Fruit fly (Drosophila melanogaster) whole organism, embryonic: ENCODE measurements around the gene Orc2.
A peak's percentile ranks its signal among the peaks of the same experiment; 100 is the strongest.

Source experiments
- Antp ChIP-seq: fragments of 200-800 bp; sonication (Bioruptor generic); optimal IDR thresholded peaks from 3 replicates; lab custom pipeline; 2016; ENCODE audit warnings: missing biosample characterization, missing genetic modification characterization
- Atf-2 ChIP-seq: fragments of 200-800 bp; sonication (Bioruptor generic); optimal IDR thresholded peaks from 2 replicates; lab custom pipeline; 2016; ENCODE audit warnings: missing biosample characterization, missing genetic modification characterization
- CG1024 ChIP-seq: fragments of 200-800 bp; sonication (Bioruptor generic); IDR thresholded peaks from 2 replicates; pipeline ENCODE4 v1.3.6; 2022; ENCODE audit warnings: missing biosample characterization, missing genetic modification characterization
- CG11247 ChIP-seq: fragments of 200-800 bp; sonication (Bioruptor generic); IDR thresholded peaks from 2 replicates; pipeline ENCODE4 v1.3.6; 2022; ENCODE audit warnings: missing biosample characterization, missing genetic modification characterization
- CG12391 ChIP-seq: fragments of 200-800 bp; sonication (Bioruptor generic); optimal IDR thresholded peaks from 3 replicates; lab custom pipeline; 2018; ENCODE audit warnings: missing biosample characterization, mild to moderate bottlenecking, missing genetic modification characterization, moderate library complexity
- CG13624 ChIP-seq: fragments of 200-800 bp; sonication (Bioruptor generic); optimal IDR thresholded peaks from 2 replicates; lab custom pipeline; 2016; ENCODE audit warnings: missing biosample characterization, missing genetic modification characterization
- CG14050 ChIP-seq: fragments of 200-800 bp; sonication (Bioruptor generic); IDR thresholded peaks from 3 replicates; pipeline ENCODE4 v1.3.6; 2022; ENCODE audit warnings: missing biosample characterization, missing genetic modification characterization
- CG14965 ChIP-seq: fragments of 200-800 bp; sonication (Bioruptor generic); optimal IDR thresholded peaks from 2 replicates; lab custom pipeline; 2016; ENCODE audit warnings: missing biosample characterization, missing genetic modification characterization, borderline replicate concordance
- CG1602 ChIP-seq: fragments of 200-800 bp; sonication (Bioruptor generic); optimal IDR thresholded peaks from 3 replicates; lab custom pipeline; 2016; ENCODE audit warnings: missing biosample characterization, missing genetic modification characterization
- CG16815 ChIP-seq: fragments of 200-800 bp; sonication (Bioruptor generic); optimal IDR thresholded peaks from 3 replicates; lab custom pipeline; 2017; ENCODE audit warnings: missing biosample characterization, mild to moderate bottlenecking, missing genetic modification characterization
- CG16863 ChIP-seq: fragments of 200-800 bp; sonication (Bioruptor generic); optimal IDR thresholded peaks from 3 replicates; lab custom pipeline; 2016; ENCODE audit warnings: missing biosample characterization, missing genetic modification characterization
- CG17328 ChIP-seq: fragments of 200-800 bp; sonication (Bioruptor generic); IDR thresholded peaks from 2 replicates; pipeline ENCODE4 v1.3.6; 2022; ENCODE audit warnings: missing biosample characterization, missing genetic modification characterization
- CG18619 ChIP-seq: fragments of 200-800 bp; sonication (Bioruptor generic); optimal IDR thresholded peaks from 3 replicates; lab custom pipeline; 2017; ENCODE audit warnings: missing biosample characterization, mild to moderate bottlenecking, missing genetic modification characterization
- CG32767 ChIP-seq: fragments of 200-800 bp; sonication (Bioruptor generic); IDR thresholded peaks from 2 replicates; pipeline ENCODE4 v1.3.6; 2022; ENCODE audit warnings: missing biosample characterization, missing genetic modification characterization
- CG3281 ChIP-seq: fragments of 200-800 bp; sonication (Bioruptor generic); optimal IDR thresholded peaks from 3 replicates; lab custom pipeline; 2017; ENCODE audit warnings: missing biosample characterization, mild to moderate bottlenecking, missing genetic modification characterization
- CG3726 ChIP-seq: fragments of 200-800 bp; sonication (Bioruptor generic); IDR thresholded peaks from 3 replicates; pipeline ENCODE4, ENCODE4 v1.3.6; 2022; ENCODE audit warnings: missing biosample characterization, missing genetic modification characterization
- CG6254 ChIP-seq: fragments of 200-800 bp; sonication (Bioruptor generic); optimal IDR thresholded peaks from 3 replicates; lab custom pipeline; 2017; ENCODE audit warnings: mild to moderate bottlenecking, missing biosample characterization, missing genetic modification reagents, missing genetic modification characterization
- CG6854 ChIP-seq: fragments of 200-800 bp; sonication (Bioruptor generic); optimal IDR thresholded peaks from 3 replicates; lab custom pipeline; 2017; ENCODE audit warnings: missing biosample characterization, mild to moderate bottlenecking, missing genetic modification characterization
- CG8765 ChIP-seq: fragments of 200-800 bp; sonication (Bioruptor generic); IDR thresholded peaks from 2 replicates; pipeline ENCODE4 v1.3.6; 2022; ENCODE audit warnings: missing biosample characterization, missing genetic modification characterization
- H2.0 ChIP-seq: fragments of 200-800 bp; sonication (Bioruptor generic); IDR thresholded peaks from 2 replicates; pipeline ENCODE4 v1.3.6; 2022; ENCODE audit warnings: missing biosample characterization, missing genetic modification characterization
- HLHmδ ChIP-seq: fragments of 200-800 bp; sonication (Bioruptor generic); optimal IDR thresholded peaks from 2 replicates; lab custom pipeline; 2018; ENCODE audit warnings: missing biosample characterization, mild to moderate bottlenecking, missing genetic modification characterization, moderate library complexity
- Hmx ChIP-seq: fragments of 200-800 bp; sonication (Bioruptor generic); optimal IDR thresholded peaks from 2 replicates; lab custom pipeline; 2016; ENCODE audit warnings: missing biosample characterization, missing genetic modification characterization
- Hr3 ChIP-seq: fragments of 200-800 bp; sonication (Bioruptor generic); optimal IDR thresholded peaks from 3 replicates; lab custom pipeline; 2016; ENCODE audit warnings: missing biosample characterization, missing genetic modification characterization
- Hr51 ChIP-seq, 2 experiments: fragments of 200-800 bp; sonication (Bioruptor generic); optimal IDR thresholded peaks; 2 replicates in 1 of 2; 3 replicates in 1 of 2; lab custom pipeline; 2016 to 2018; ENCODE audit warnings: missing biosample characterization in 2 of 2, missing genetic modification characterization in 2 of 2, mild to moderate bottlenecking in 1 of 2, moderate library complexity in 1 of 2
- MESR4 ChIP-seq: fragments of 200-800 bp; sonication (Bioruptor generic); optimal IDR thresholded peaks from 2 replicates; lab custom pipeline; 2018; ENCODE audit warnings: missing biosample characterization, mild to moderate bottlenecking, missing genetic modification characterization, moderate library complexity
- NK7.1 ChIP-seq: fragments of 200-800 bp; sonication (Bioruptor generic); optimal IDR thresholded peaks from 3 replicates; lab custom pipeline; 2016; ENCODE audit warnings: missing biosample characterization, missing genetic modification characterization
- Optix ChIP-seq: fragments of 200-800 bp; sonication (Bioruptor generic); IDR thresholded peaks from 3 replicates; pipeline ENCODE4 v1.3.6; 2022; ENCODE audit warnings: missing biosample characterization, missing genetic modification characterization
- Ravus ChIP-seq: fragments of 200-800 bp; sonication (Bioruptor generic); IDR thresholded peaks from 2 replicates; pipeline ENCODE4 v1.3.6; 2022; ENCODE audit warnings: missing biosample characterization, missing genetic modification characterization
- Sox100B ChIP-seq: fragments of 200-800 bp; sonication (Bioruptor generic); optimal IDR thresholded peaks from 3 replicates; lab custom pipeline; 2018; ENCODE audit warnings: missing biosample characterization, mild to moderate bottlenecking, missing genetic modification characterization
- Spps ChIP-seq: fragments of 200-800 bp; sonication (Bioruptor generic); optimal IDR thresholded peaks from 2 replicates; lab custom pipeline; 2018; ENCODE audit warnings: missing biosample characterization, mild to moderate bottlenecking, missing genetic modification characterization
- bab2 ChIP-seq: fragments of 200-800 bp; sonication (Bioruptor generic); optimal IDR thresholded peaks from 2 replicates; lab custom pipeline; 2016; ENCODE audit warnings: missing biosample characterization, missing genetic modification characterization
- bbx ChIP-seq: fragments of 200-800 bp; sonication (Bioruptor generic); IDR thresholded peaks from 2 replicates; pipeline ENCODE4 v1.3.6; 2022; ENCODE audit warnings: missing biosample characterization, missing genetic modification characterization; ENCODE audit not compliant: partially characterized antibody
- cg ChIP-seq: fragments of 200-800 bp; sonication (Bioruptor generic); optimal IDR thresholded peaks from 3 replicates; lab custom pipeline; 2019; ENCODE audit warnings: missing biosample characterization, mild to moderate bottlenecking, missing genetic modification characterization, moderate library complexity
- chm ChIP-seq: fragments of 200-800 bp; sonication (Bioruptor generic); IDR thresholded peaks from 2 replicates; pipeline ENCODE4 v1.3.6; 2022; ENCODE audit warnings: missing biosample characterization, missing genetic modification characterization
- ci ChIP-seq: fragments of 200-800 bp; sonication (Bioruptor generic); IDR thresholded peaks from 3 replicates; pipeline ENCODE4 v1.3.6; 2022; ENCODE audit warnings: missing biosample characterization, missing genetic modification characterization
- croc ChIP-seq: fragments of 200-800 bp; sonication (Bioruptor generic); conservative IDR thresholded peaks from 3 replicates; pipeline ENCODE4 v1.3.6; 2022; ENCODE audit warnings: missing biosample characterization, missing genetic modification characterization
- ems ChIP-seq: fragments of 200-800 bp; sonication (Bioruptor generic); optimal IDR thresholded peaks from 3 replicates; lab custom pipeline; 2016; ENCODE audit warnings: missing biosample characterization, missing genetic modification characterization
- lmd ChIP-seq: fragments of 200-800 bp; sonication (Bioruptor generic); IDR thresholded peaks from 2 replicates; pipeline ENCODE4 v1.3.6; 2022; ENCODE audit warnings: missing biosample characterization, missing genetic modification characterization
- lov ChIP-seq, 2 experiments: fragments of 200-800 bp in 1 of 2; fragments of >200 bp in 1 of 2; sonication (Bioruptor generic) in 1 of 2; IDR thresholded peaks in 1 of 2; optimal IDR thresholded peaks in 1 of 2; 2 replicates in 1 of 2; 3 replicates in 1 of 2; pipeline versions ENCODE4 v1.3.6 to Lab custom; 2017 to 2022; ENCODE audit warnings: missing biosample characterization in 1 of 2, missing genetic modification characterization in 1 of 2
- mirr ChIP-seq: fragments of 200-800 bp; sonication (Bioruptor generic); optimal IDR thresholded peaks from 3 replicates; lab custom pipeline; 2018; ENCODE audit warnings: missing biosample characterization, mild to moderate bottlenecking, missing genetic modification characterization
- odd ChIP-seq: fragments of 200-800 bp; sonication (Bioruptor generic); optimal IDR thresholded peaks from 2 replicates; lab custom pipeline; 2017; ENCODE audit warnings: missing biosample characterization, mild to moderate bottlenecking, missing genetic modification characterization
- pita ChIP-seq: fragments of 200-800 bp; sonication (Bioruptor generic); optimal IDR thresholded peaks from 2 replicates; lab custom pipeline; 2017; ENCODE audit warnings: missing biosample characterization, mild to moderate bottlenecking, missing genetic modification characterization
- repo ChIP-seq: fragments of 200-800 bp; sonication (Bioruptor generic); optimal IDR thresholded peaks from 2 replicates; lab custom pipeline; 2016; ENCODE audit warnings: missing biosample characterization, missing genetic modification characterization
- scrt ChIP-seq: fragments of 200-800 bp; sonication (Bioruptor generic); optimal IDR thresholded peaks from 2 replicates; lab custom pipeline; 2018; ENCODE audit warnings: missing biosample characterization, mild to moderate bottlenecking, missing genetic modification characterization, moderate library complexity
- slbo ChIP-seq: fragments of 200-800 bp; sonication (Bioruptor generic); IDR thresholded peaks from 2 replicates; pipeline ENCODE4 v1.3.6; 2022; ENCODE audit warnings: missing biosample characterization, missing genetic modification characterization
- slou ChIP-seq: fragments of 200-800 bp; sonication (Bioruptor generic); optimal IDR thresholded peaks from 3 replicates; lab custom pipeline; 2016; ENCODE audit warnings: missing biosample characterization, missing genetic modification characterization
- tgo ChIP-seq: fragments of 200-800 bp; sonication (Bioruptor generic); IDR thresholded peaks from 3 replicates; pipeline ENCODE4 v1.3.6; 2022; ENCODE audit warnings: missing biosample characterization, missing genetic modification characterization
- tll ChIP-seq, 2 experiments: fragments of 200-800 bp in 1 of 2; fragments of >200 bp in 1 of 2; sonication (Bioruptor generic) in 1 of 2; optimal IDR thresholded peaks; 2 replicates each; lab custom pipeline; 2017 to 2019; ENCODE audit warnings: missing biosample characterization in 2 of 2, missing genetic modification characterization in 2 of 2, mild to moderate bottlenecking in 1 of 2, moderate library complexity in 1 of 2
- usp ChIP-seq: fragments of >200 bp; optimal IDR thresholded peaks from 2 replicates; lab custom pipeline; 2017; ENCODE audit warnings: missing biosample characterization, missing genetic modification characterization

Gene Orc2

dm6 chr3R:14012478-14013146 lies 47.9 kb downstream of the Orc2 start (continued):
- TF ChIP-seq CG6254 (GFP tag; lab: Kevin White, UChicago) (peak; percentile 92), ems (GFP tag; lab: Kevin White, UChicago) (peak; percentile 89), ci (GFP tag; lab: Robert Waterston, UW) (peak; percentile 95), slou (GFP tag; lab: Kevin White, UChicago) (peak; percentile 39), CG16863 (peak; percentile 79), CG32767 (GFP tag; lab: Robert Waterston, UW) (peak; percentile 87), CG6854 (GFP tag; lab: Kevin White, UChicago) (peak; percentile 80), CG17328 (GFP tag; lab: Robert Waterston, UW) (peak; percentile 96), Spps (tag; lab: Kevin White, UChicago) (peak; percentile 86), Hr51 (GFP tag; optimal IDR thresholded peaks at IDR 0.05; lab: Kevin White, UChicago) (peak; percentile 50 to 89), CG3726 (GFP tag; lab: Robert Waterston, UW) (peak; percentile 94), HLHmδ (GFP tag; lab: Kevin White, UChicago) (no peak), croc (GFP tag; lab: Robert Waterston, UW) (peak; percentile 92), odd (peak; percentile 42), CG1024 (GFP tag; lab: Robert Waterston, UW) (peak; percentile 93), CG8765 (GFP tag; lab: Robert Waterston, UW) (peak; percentile 93), tll (GFP tag; optimal IDR thresholded peaks at IDR 0.05; lab: Kevin White, UChicago) (peak in 1 of 2 experiments; percentile 30), MESR4 (peak; percentile 6), CG16815 (peak; percentile 70), slbo (peak; percentile 89), chm (GFP tag; lab: Robert Waterston, UW) (peak; percentile 98), NK7.1 (GFP tag; lab: Kevin White, UChicago) (peak; percentile 56), repo (GFP tag; lab: Kevin White, UChicago) (peak; percentile 91), CG12391 (tag; lab: Kevin White, UChicago) (peak; percentile 84), Ravus (GFP tag; lab: Robert Waterston, UW) (peak; percentile 74), Sox100B (GFP tag; lab: Kevin White, UChicago) (peak; percentile 88), H2.0 (GFP tag; lab: Robert Waterston, UW) (peak; percentile 91), CG1602 (GFP tag; lab: Kevin White, UChicago) (peak; percentile 76), Hmx (GFP tag; lab: Kevin White, UChicago) (peak; percentile 14), Optix (peak; percentile 93), mirr (GFP tag; lab: Kevin White, UChicago) (peak; percentile 37), pita (GFP tag; lab: Kevin White, UChicago) (no peak), Atf-2 (GFP tag; lab: Kevin White, UChicago) (peak; percentile 84), CG11247 (GFP tag; lab: Robert Waterston, UW) (peak; percentile 92), Antp (GFP tag; lab: Kevin White, UChicago) (peak; percentile 87), usp (no peak), cg (GFP tag; lab: Kevin White, UChicago) (no peak), CG18619 (GFP tag; lab: Kevin White, UChicago) (peak; percentile 75), lov (optimal IDR thresholded peaks at IDR 0.05; lab: Kevin White, UChicago) (no peak), lov (GFP tag; IDR thresholded peaks at IDR 0.05; lab: Robert Waterston, UW) (peak; percentile 95), CG13624 (peak; percentile 92), Hr3 (GFP tag; lab: Kevin White, UChicago) (peak; percentile 71), tgo (GFP tag; lab: Robert Waterston, UW) (peak; percentile 96), bab2 (GFP tag; lab: Kevin White, UChicago) (peak; percentile 94), bbx (GFP tag; lab: Robert Waterston, UW) (no peak), CG14965 (peak; percentile 83), scrt (GFP tag; lab: Kevin White, UChicago) (peak; percentile 68), lmd (GFP tag; lab: Robert Waterston, UW) (peak; percentile 97), CG14050 (GFP tag; lab: Robert Waterston, UW) (peak; percentile 89), CG3281 (GFP tag; lab: Kevin White, UChicago) (peak; percentile 86)
